ENCODE assay signal across 1 fruit fly cellular context in the genomic region with DNA sequence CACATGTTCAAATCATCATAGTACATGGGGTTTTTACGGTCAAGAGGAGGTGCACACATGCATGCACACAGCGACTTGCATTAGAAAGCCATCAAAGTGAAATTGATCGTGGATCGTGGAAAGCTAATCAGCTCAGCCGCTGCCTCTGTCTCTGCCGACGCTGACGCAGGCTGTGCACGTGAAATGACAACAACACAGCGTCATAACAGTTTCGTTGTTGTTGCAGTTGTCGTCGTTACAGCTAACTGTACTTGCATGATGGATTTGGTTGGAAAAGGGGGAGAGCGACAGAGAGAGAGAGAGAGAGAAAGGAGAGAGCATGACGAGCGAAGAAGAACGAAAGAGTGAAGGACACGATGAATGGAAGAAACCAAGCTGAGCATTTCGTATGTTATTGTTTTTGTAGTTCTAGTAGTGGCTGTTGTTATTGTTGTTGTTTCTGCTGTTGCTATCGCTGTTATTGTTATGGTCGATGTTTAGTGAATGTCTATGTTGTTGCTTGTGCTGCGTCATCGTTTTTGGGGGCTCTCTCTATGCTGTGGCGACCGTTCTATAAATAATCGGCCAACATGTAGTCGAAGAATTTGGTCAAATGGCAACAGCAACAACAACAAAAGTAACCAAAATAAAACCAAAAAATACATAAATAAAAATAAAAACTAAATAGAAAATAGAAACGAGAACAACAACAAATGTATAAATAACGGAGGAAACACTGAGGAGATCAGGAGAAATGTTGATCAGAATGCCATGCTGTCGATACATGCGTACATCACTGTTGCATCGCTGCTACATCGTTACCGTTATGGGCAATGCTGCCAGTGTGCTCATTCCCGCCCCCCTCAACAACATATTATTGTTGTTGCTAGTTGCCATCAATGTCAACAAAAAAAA.
TF ChIP-seq lines count a peak whose summit lies in the region.

No protein-coding gene starts in this region.

TF ChIP-seq in whole organism, embryonic, 481 proteins besides CTCF, POLR2A, EP300 and RAD21 (continued from another document):
- no peak for TF ChIP-seq CG14710 (tag; optimal IDR thresholded peaks at IDR 0.05; lab: Kevin White, UChicago)
